Fruit fly (Drosophila melanogaster): Measurements from ENCODE around the gene CG15465.

Gene CG15465

dm6 chrX:5095620-5096019 is 10.1 kb downstream of the CG15465 start (continued):
- TF ChIP-seq CG17385 (GFP tag; optimal IDR thresholded peaks at IDR 0.05): peak; percentile 36
- TF ChIP-seq bsh (GFP tag; optimal IDR thresholded peaks at IDR 0.05): peak in 1 of 2 experiments; percentile 55
- TF ChIP-seq NfI (GFP tag; optimal IDR thresholded peaks at IDR 0.05): peak; percentile 22
- peak; percentile 24 for TF ChIP-seq tap (tag; optimal IDR thresholded peaks at IDR 0.05)
- TF ChIP-seq Hr51 (GFP tag; optimal IDR thresholded peaks at IDR 0.05): peak in 1 of 2 experiments; percentile 60
- peak; percentile 22 for TF ChIP-seq CG6765 (GFP tag; optimal IDR thresholded peaks at IDR 0.05)
- TF ChIP-seq luna (GFP tag; optimal IDR thresholded peaks at IDR 0.05): no peak
- 0 out of 3 replicates have a peak, but pooled peaks have one; percentile 7 for TF ChIP-seq Dbx (GFP tag; IDR thresholded peaks at IDR 0.05)
- TF ChIP-seq lilli (GFP tag; optimal IDR thresholded peaks at IDR 0.05): peak; percentile 21
- 0 out of 2 replicates have a peak, but pooled peaks have one; percentile 35 for TF ChIP-seq CG6689 (GFP tag; IDR thresholded peaks at IDR 0.05)
- TF ChIP-seq danr (GFP tag; IDR thresholded peaks at IDR 0.05): 0 out of 2 replicates have a peak, but pooled peaks have one; percentile 14
- peak; percentile 31 for TF ChIP-seq nmo (GFP tag; optimal IDR thresholded peaks at IDR 0.05)
- TF ChIP-seq hkb (optimal IDR thresholded peaks at IDR 0.05): no peak
- 0 out of 2 replicates have a peak, but pooled peaks have one; percentile 45 for TF ChIP-seq hkb (GFP tag; IDR thresholded peaks at IDR 0.05)
- no peak for TF ChIP-seq CG34376 (GFP tag; optimal IDR thresholded peaks at IDR 0.05)
- TF ChIP-seq Sox102F (GFP tag; optimal IDR thresholded peaks at IDR 0.05): peak; percentile 49
- TF ChIP-seq gcm2 (GFP tag; optimal IDR thresholded peaks at IDR 0.05): no peak
- no peak for TF ChIP-seq so (GFP tag; IDR thresholded peaks at IDR 0.05)
- TF ChIP-seq CG8388 (GFP tag; optimal IDR thresholded peaks at IDR 0.05): peak; percentile 4
- peak; percentile 59; the same call in 1 of the 3 replicates for TF ChIP-seq dysf (GFP tag; IDR thresholded peaks at IDR 0.05)
- peak; percentile 49 for TF ChIP-seq CG7839 (tag; optimal IDR thresholded peaks at IDR 0.05)
- TF ChIP-seq gsb-n (tag; optimal IDR thresholded peaks at IDR 0.05): peak; percentile 10
- TF ChIP-seq Dek (tag; optimal IDR thresholded peaks at IDR 0.05): peak; percentile 44
- TF ChIP-seq Sry-δ (GFP tag; optimal IDR thresholded peaks at IDR 0.05): no peak
- TF ChIP-seq Blimp-1 (GFP tag; optimal IDR thresholded peaks at IDR 0.05): peak; percentile 42
- peak; percentile 42 for TF ChIP-seq CG17359 (tag; optimal IDR thresholded peaks at IDR 0.05)
- peak; percentile 37 for TF ChIP-seq Xbp1 (GFP tag; optimal IDR thresholded peaks at IDR 0.05)
- peak; percentile 53 for TF ChIP-seq CG10979 (tag; optimal IDR thresholded peaks at IDR 0.05)
- peak; percentile 11 for TF ChIP-seq CG14710 (tag; optimal IDR thresholded peaks at IDR 0.05)
- peak; percentile 9 for TF ChIP-seq CG4820 (GFP tag; optimal IDR thresholded peaks at IDR 0.05)
- peak; percentile 27 for TF ChIP-seq CG13296 (GFP tag; optimal IDR thresholded peaks at IDR 0.05)
- TF ChIP-seq sens-2 (GFP tag; IDR thresholded peaks at IDR 0.05): no peak
- peak; percentile 53 for TF ChIP-seq CG7556 (GFP tag; optimal IDR thresholded peaks at IDR 0.05)
- peak; percentile 31 for TF ChIP-seq CG12219 (GFP tag; optimal IDR thresholded peaks at IDR 0.05)
- peak; percentile 35 for TF ChIP-seq phol (tag; optimal IDR thresholded peaks at IDR 0.05)
- TF ChIP-seq CG6791 (GFP tag; IDR thresholded peaks at IDR 0.05; ENCODE audit: partially characterized antibody): no peak
- TF ChIP-seq Meics (GFP tag; optimal IDR thresholded peaks at IDR 0.05): peak; percentile 59
- no peak for TF ChIP-seq gro (GFP tag; optimal IDR thresholded peaks at IDR 0.05)
- TF ChIP-seq Xrp1 (GFP tag; IDR thresholded peaks at IDR 0.05): peak; percentile 46; the same call in 1 of the 2 replicates
- TF ChIP-seq CG2120 (GFP tag; optimal IDR thresholded peaks at IDR 0.05): peak; percentile 42
- no peak for TF ChIP-seq CG7271 (tag; optimal IDR thresholded peaks at IDR 0.05)
- TF ChIP-seq nerfin-2 (GFP tag; IDR thresholded peaks at IDR 0.05; ENCODE audit: partially characterized antibody): no peak
- TF ChIP-seq CG31441 (GFP tag; IDR thresholded peaks at IDR 0.05): peak; percentile 58
- peak; percentile 22 for TF ChIP-seq fd96Cb (tag; optimal IDR thresholded peaks at IDR 0.05)
- no peak for TF ChIP-seq prd (optimal IDR thresholded peaks at IDR 0.05)
- 0 out of 3 replicates have a peak, but pooled peaks have one; percentile 15 for TF ChIP-seq prd (GFP tag; IDR thresholded peaks at IDR 0.05)
- no peak for TF ChIP-seq CG7357 (GFP tag; IDR thresholded peaks at IDR 0.05)
- TF ChIP-seq exex (tag; optimal IDR thresholded peaks at IDR 0.05): no peak
- TF ChIP-seq Hmr (GFP tag; optimal IDR thresholded peaks at IDR 0.05): peak; percentile 49
- peak; percentile 4 for TF ChIP-seq az2 (GFP tag; optimal IDR thresholded peaks at IDR 0.05)
